Worm (Caenorhabditis elegans): ENCODE results near the gene Y69A2AR.1.

Gene Y69A2AR.1

DNA sequence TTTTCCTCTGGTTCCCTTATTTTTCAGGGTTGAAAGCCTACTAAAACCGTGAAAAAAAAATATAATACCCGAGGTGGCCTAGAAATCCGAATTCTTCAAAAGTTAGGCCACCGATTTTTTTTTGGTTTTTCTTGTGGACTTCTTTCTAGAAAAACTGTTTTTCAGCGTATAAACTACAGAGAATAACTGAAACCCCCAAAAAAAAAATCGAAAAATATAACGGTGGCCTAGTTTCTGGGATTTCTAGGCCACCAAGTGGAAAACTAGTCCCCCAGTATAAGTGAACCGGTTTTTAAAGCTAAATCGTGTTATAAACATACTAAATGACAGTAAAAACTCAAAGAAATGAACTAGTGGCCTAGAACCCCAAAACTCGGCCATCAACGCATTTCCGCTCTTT, 38.8 kb downstream of the Y69A2AR.1 start:
- TF ChIP-seq egl-27 (tag; optimal IDR thresholded peaks at IDR 0.05): no peak
- no peak for TF ChIP-seq mdl-1 (tag; optimal IDR thresholded peaks at IDR 0.05)
- no peak for TF ChIP-seq hmg-11 (tag; optimal IDR thresholded peaks at IDR 0.05)
- TF ChIP-seq nhr-43 (tag; optimal IDR thresholded peaks at IDR 0.05; ENCODE audit: poor library complexity, severe bottlenecking): no peak
- TF ChIP-seq nhr-11 (tag; optimal IDR thresholded peaks at IDR 0.05): no peak
- no peak for TF ChIP-seq aly-2 (tag; optimal IDR thresholded peaks at IDR 0.05)
- no peak for TF ChIP-seq lin-39 (tag; optimal IDR thresholded peaks at IDR 0.05)
- no peak for TF ChIP-seq nhr-28 (tag; optimal IDR thresholded peaks at IDR 0.05)
- TF ChIP-seq lsy-12 (tag; optimal IDR thresholded peaks at IDR 0.05): no peak

DNA sequence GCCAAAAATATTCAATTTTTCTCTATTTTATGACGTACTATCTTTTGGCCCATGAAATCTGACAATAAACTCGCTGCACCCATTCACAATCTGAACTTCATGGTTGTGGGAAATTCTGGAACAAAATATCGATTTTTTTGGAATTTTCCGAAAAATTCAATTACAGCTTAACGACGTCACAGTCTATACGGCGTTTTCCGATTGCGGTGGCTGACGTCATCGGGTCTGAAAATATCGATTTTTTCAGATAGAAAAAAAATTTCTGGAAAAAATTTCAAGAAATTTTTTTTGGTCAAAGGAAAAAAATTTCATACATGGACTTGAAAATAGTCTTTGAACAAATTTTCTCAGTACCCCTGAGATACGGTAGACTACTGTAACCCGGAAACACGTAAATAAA, 40.2 kb downstream of the Y69A2AR.1 start, which contains the start of gene ubc-8:
Gene ubc-8, minus strand, starts transcription at position 227 of the 400 bp plus-strand sequence.
- no peak for TF ChIP-seq tbx-2 (tag; optimal IDR thresholded peaks at IDR 0.05)
- TF ChIP-seq mml-1 (tag; optimal IDR thresholded peaks at IDR 0.05): no peak
- TF ChIP-seq elt-2 (tag; optimal IDR thresholded peaks at IDR 0.05): no peak
- no peak for TF ChIP-seq daf-12 (tag; optimal IDR thresholded peaks at IDR 0.05)
- TF ChIP-seq pqm-1 (tag; optimal IDR thresholded peaks at IDR 0.05): no peak
- TF ChIP-seq ztf-11 (tag; optimal IDR thresholded peaks at IDR 0.05): no peak

DNA sequence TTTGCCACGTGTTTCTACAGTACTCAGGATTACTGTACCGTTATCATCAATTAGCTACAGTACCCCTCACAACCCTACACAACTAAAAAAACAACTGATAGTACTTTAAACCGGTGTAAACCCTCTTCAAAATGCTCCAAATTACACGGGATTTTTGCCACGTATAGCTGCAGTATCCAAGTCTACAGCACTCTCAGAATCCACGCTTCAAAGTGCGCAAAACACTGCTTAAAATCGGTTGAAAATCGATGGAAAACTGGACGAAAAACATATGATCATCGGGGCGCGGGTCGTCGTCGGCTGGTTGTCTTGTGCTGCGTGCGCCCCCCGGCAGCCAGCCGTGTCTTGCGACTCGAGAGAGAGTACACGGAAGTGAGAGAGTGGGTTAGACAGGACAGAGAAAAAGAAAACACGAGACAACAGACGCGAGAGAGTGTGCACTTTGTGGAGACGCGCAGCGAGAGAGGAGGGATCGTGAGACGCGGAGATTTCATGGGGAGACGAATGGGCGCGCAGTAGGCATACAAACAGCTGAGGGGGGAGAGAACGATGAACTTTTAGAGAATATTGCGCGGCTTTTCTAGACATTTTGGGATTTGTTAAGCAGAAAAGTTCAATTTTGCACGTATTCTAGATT, 41.6 kb downstream of the Y69A2AR.1 start:
- no peak for TF ChIP-seq eor-1 (tag; optimal IDR thresholded peaks at IDR 0.05)
- TF ChIP-seq daf-12 (tag; optimal IDR thresholded peaks at IDR 0.05): no peak
- TF ChIP-seq jun-1 (tag; optimal IDR thresholded peaks at IDR 0.05): peak; percentile 87
- TF ChIP-seq ztf-4 (tag; optimal IDR thresholded peaks at IDR 0.05): no peak
- TF ChIP-seq sea-2 (GFP tag; optimal IDR thresholded peaks at IDR 0.05): no peak
- peak; percentile 58 for TF ChIP-seq snpc-4 (tag; optimal IDR thresholded peaks at IDR 0.05)
- TF ChIP-seq nhr-12 (tag; optimal IDR thresholded peaks at IDR 0.05): no peak
- no peak for TF ChIP-seq nhr-67 (tag; optimal IDR thresholded peaks at IDR 0.05)
- TF ChIP-seq ama-1 (optimal IDR thresholded peaks at IDR 0.05): no peak
- peak; percentile 53 for TF ChIP-seq lsy-12 (tag; optimal IDR thresholded peaks at IDR 0.05)
- TF ChIP-seq nhr-28 (tag; optimal IDR thresholded peaks at IDR 0.05): no peak
- no peak for TF ChIP-seq nhr-237 (tag; optimal IDR thresholded peaks at IDR 0.05)
- no peak for TF ChIP-seq ztf-11 (tag; optimal IDR thresholded peaks at IDR 0.05)
- TF ChIP-seq fkh-10 (GFP tag; optimal IDR thresholded peaks at IDR 0.05): peak; percentile 78
- no peak for TF ChIP-seq unc-39 (tag; optimal IDR thresholded peaks at IDR 0.05)
- peak; percentile 45 for TF ChIP-seq R02D3.7 (tag; optimal IDR thresholded peaks at IDR 0.05)
- TF ChIP-seq fos-1 (tag; optimal IDR thresholded peaks at IDR 0.05): no peak
- peak; percentile 35 for TF ChIP-seq pqm-1 (tag; optimal IDR thresholded peaks at IDR 0.05)
- no peak for TF ChIP-seq ceh-82 (tag; optimal IDR thresholded peaks at IDR 0.05)
- no peak for TF ChIP-seq unc-62 (GFP tag; optimal IDR thresholded peaks at IDR 0.05)
- no peak for TF ChIP-seq zag-1 (tag; optimal IDR thresholded peaks at IDR 0.05)
- peak; percentile 99 for TF ChIP-seq hmg-11 (tag; optimal IDR thresholded peaks at IDR 0.05)
- TF ChIP-seq egl-27 (tag; optimal IDR thresholded peaks at IDR 0.05): peak; percentile 39
- TF ChIP-seq pha-4 (tag; optimal IDR thresholded peaks at IDR 0.05): peak; percentile 83
- peak; percentile 92 for TF ChIP-seq lin-39 (tag; optimal IDR thresholded peaks at IDR 0.05)
- peak; percentile 86 for TF ChIP-seq mdl-1 (tag; optimal IDR thresholded peaks at IDR 0.05)
- TF ChIP-seq tbx-2 (tag; optimal IDR thresholded peaks at IDR 0.05): peak; percentile 64
- peak; percentile 73 for TF ChIP-seq ceh-28 (tag; optimal IDR thresholded peaks at IDR 0.05)
- TF ChIP-seq ZK546.5 (tag; optimal IDR thresholded peaks at IDR 0.05): no peak
- peak; percentile 60 for TF ChIP-seq nhr-43 (tag; optimal IDR thresholded peaks at IDR 0.05; ENCODE audit: poor library complexity, severe bottlenecking)
- peak; percentile 71 for TF ChIP-seq nhr-23 (tag; optimal IDR thresholded peaks at IDR 0.05)
- TF ChIP-seq ceh-9 (tag; optimal IDR thresholded peaks at IDR 0.05): no peak
- TF ChIP-seq nhr-76 (tag; optimal IDR thresholded peaks at IDR 0.05): no peak
- TF ChIP-seq nfya-1 (tag; optimal IDR thresholded peaks at IDR 0.05; ENCODE audit: insufficient read depth): peak; percentile 94
- TF ChIP-seq nhr-11 (tag; optimal IDR thresholded peaks at IDR 0.05): peak; percentile 50
- no peak for TF ChIP-seq elt-3 (tag; optimal IDR thresholded peaks at IDR 0.05)
- TF ChIP-seq mml-1 (tag; optimal IDR thresholded peaks at IDR 0.05): no peak
- TF ChIP-seq elt-2 (tag; optimal IDR thresholded peaks at IDR 0.05): peak; percentile 57
- TF ChIP-seq skn-1 (tag; optimal IDR thresholded peaks at IDR 0.05): peak; percentile 17
- TF ChIP-seq ceh-16 (tag; optimal IDR thresholded peaks at IDR 0.05): no peak
- peak; percentile 17 for TF ChIP-seq elt-1 (tag; optimal IDR thresholded peaks at IDR 0.05)
- peak; percentile 48 for TF ChIP-seq nhr-25 (tag; optimal IDR thresholded peaks at IDR 0.05)
- TF ChIP-seq aly-2 (tag; optimal IDR thresholded peaks at IDR 0.05): no peak
- no peak for TF ChIP-seq fkh-2 (tag; optimal IDR thresholded peaks at IDR 0.05)
- TF ChIP-seq lin-15B (tag; optimal IDR thresholded peaks at IDR 0.05): peak; percentile 81
- no peak for TF ChIP-seq nhr-77 (tag; optimal IDR thresholded peaks at IDR 0.05)
- TF ChIP-seq egl-5 (tag; optimal IDR thresholded peaks at IDR 0.05): no peak
